Fruit fly (Drosophila melanogaster): Measurements from ENCODE around the gene Atg16.

DNA sequence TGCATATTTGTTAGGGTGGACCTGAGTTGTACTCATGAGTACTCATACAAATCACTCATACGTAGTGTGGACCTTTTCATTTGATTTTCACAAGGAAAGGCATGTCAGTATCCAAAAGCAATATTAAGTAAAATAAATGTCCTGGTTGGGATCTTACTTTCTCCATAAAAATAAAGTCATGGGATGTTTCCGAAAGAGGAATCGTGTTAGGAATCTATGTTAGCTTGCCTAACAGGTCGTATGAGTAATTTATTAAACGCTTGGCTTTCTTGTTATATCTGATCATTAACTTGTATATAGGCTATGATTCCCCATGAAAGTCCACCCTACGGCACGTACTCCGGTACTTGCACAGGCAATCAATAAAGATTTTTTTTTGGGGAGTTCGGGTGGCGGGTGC is 40.9 kb upstream of the Atg16 start:
- no peak for TF ChIP-seq gro (GFP tag; optimal IDR thresholded peaks at IDR 0.05)
- no peak for TF ChIP-seq CG12071 (GFP tag; optimal IDR thresholded peaks at IDR 0.05)
- TF ChIP-seq CG6765 (GFP tag; optimal IDR thresholded peaks at IDR 0.05), result no peak
- no peak for TF ChIP-seq Dll (GFP tag; IDR thresholded peaks at IDR 0.05; ENCODE audit: partially characterized antibody)
- TF ChIP-seq Sry-β (GFP tag; optimal IDR thresholded peaks at IDR 0.05), result no peak
- no peak for TF ChIP-seq vfl (GFP tag; optimal IDR thresholded peaks at IDR 0.05)
- no peak for TF ChIP-seq kay (GFP tag; optimal IDR thresholded peaks at IDR 0.05)
- no peak for TF ChIP-seq CG42726 (GFP tag; IDR thresholded peaks at IDR 0.05; ENCODE audit: partially characterized antibody)
- TF ChIP-seq ap (GFP tag; IDR thresholded peaks at IDR 0.05), result no peak
- no peak for TF ChIP-seq Eip74EF (GFP tag; optimal IDR thresholded peaks at IDR 0.05)
- no peak for TF ChIP-seq grau (tag; optimal IDR thresholded peaks at IDR 0.05)
- no peak for TF ChIP-seq CG11247 (GFP tag; IDR thresholded peaks at IDR 0.05)
- TF ChIP-seq CG14050 (GFP tag; IDR thresholded peaks at IDR 0.05), result no peak
- no peak for TF ChIP-seq gt (GFP tag; IDR thresholded peaks at IDR 0.05)

All from whole organism, embryonic.